Worm (Caenorhabditis elegans): Measurements from ENCODE around the gene H13N06.2.

ce11 chrX:15477309-15477708, 10.6 kb upstream of the H13N06.2 start, which contains the start of gene exc-1:
- TF ChIP-seq nhr-237 (tag; optimal IDR thresholded peaks at IDR 0.05) (no peak), fos-1 (tag; optimal IDR thresholded peaks at IDR 0.05) (no peak), lin-14 (GFP tag; optimal IDR thresholded peaks at IDR 0.05) (no peak), nhr-76 (tag; optimal IDR thresholded peaks at IDR 0.05) (no peak), egl-27 (tag; optimal IDR thresholded peaks at IDR 0.05) (no peak), pqm-1 (tag; optimal IDR thresholded peaks at IDR 0.05) (no peak), hlh-17 (GFP tag; optimal IDR thresholded peaks at IDR 0.05; ENCODE audit: borderline replicate concordance) (no peak), snpc-4 (tag; optimal IDR thresholded peaks at IDR 0.05) (no peak), nhr-12 (tag; optimal IDR thresholded peaks at IDR 0.05) (no peak), lin-39 (tag; optimal IDR thresholded peaks at IDR 0.05) (no peak), lin-15B (tag; optimal IDR thresholded peaks at IDR 0.05) (no peak), elt-2 (tag; optimal IDR thresholded peaks at IDR 0.05) (no peak)
